Worm (Caenorhabditis elegans) whole organism, young adult: ENCODE data around the gene oxi-1.

Source experiments
- C06A6.2 ChIP-seq: fragments of 200-800 bp; sonication (Bioruptor generic); conservative IDR thresholded peaks from 2 replicates; pipeline ENCODE4 v1.3.6; 2022; ENCODE audit warnings: missing genetic modification characterization, missing compliant biosample characterization
- D2030.7 ChIP-seq: fragments of 200-800 bp; sonication (Bioruptor generic); IDR thresholded peaks from 2 replicates; pipeline ENCODE4 v1.3.6; 2022; ENCODE audit warnings: missing genetic modification reagents, missing genetic modification characterization, missing compliant biosample characterization
- F37B4.10 ChIP-seq: fragments of 200-800 bp; sonication (Bioruptor generic); IDR thresholded peaks from 2 replicates; pipeline ENCODE4 v1.3.6; 2022; ENCODE audit warnings: missing genetic modification characterization, missing compliant biosample characterization
- F49E8.2 ChIP-seq: sonication (generic microtip); optimal IDR thresholded peaks from 3 replicates; lab custom pipeline; 2017; ENCODE audit warnings: missing genetic modification characterization, mild to moderate bottlenecking, missing compliant biosample characterization, antibody characterized with exemption, moderate library complexity; ENCODE audit not compliant: insufficient read depth
- F57C9.4 ChIP-seq: sonication (generic microtip); optimal IDR thresholded peaks from 2 replicates; lab custom pipeline; 2017; ENCODE audit warnings: mild to moderate bottlenecking, missing genetic modification characterization, missing compliant biosample characterization
- Y53G8AR.9 ChIP-seq: fragments of 200-800 bp; sonication (Bioruptor generic); conservative IDR thresholded peaks from 2 replicates; pipeline ENCODE4 v1.3.6; 2022; ENCODE audit warnings: missing genetic modification reagents, missing genetic modification characterization, missing compliant biosample characterization
- Y95B8A.8 ChIP-seq: fragments of 200-800 bp; sonication (Bioruptor generic); IDR thresholded peaks from 2 replicates; pipeline ENCODE4 v1.3.6; 2022; ENCODE audit warnings: missing genetic modification reagents, missing genetic modification characterization, missing compliant biosample characterization
- ZK185.1 ChIP-seq: sonication (generic microtip); optimal IDR thresholded peaks from 2 replicates; lab custom pipeline; 2016; ENCODE audit warnings: mild to moderate bottlenecking, missing genetic modification characterization, missing compliant biosample characterization; ENCODE audit not compliant: poor library complexity, severe bottlenecking
- aptf-3 ChIP-seq: fragments of 200-800 bp; sonication (Bioruptor generic); IDR thresholded peaks from 2 replicates; pipeline ENCODE4 v1.3.6; 2022; ENCODE audit warnings: missing genetic modification characterization, missing compliant biosample characterization
- attf-5 ChIP-seq: fragments of 200-800 bp; sonication (Bioruptor generic); optimal IDR thresholded peaks from 2 replicates; lab custom pipeline; 2018; ENCODE audit warnings: mild to moderate bottlenecking, missing genetic modification characterization, missing compliant biosample characterization
- bed-1 ChIP-seq: fragments of 200-800 bp; sonication (Bioruptor generic); IDR thresholded peaks from 2 replicates; pipeline ENCODE4 v1.3.6; 2022; ENCODE audit warnings: missing genetic modification reagents, missing genetic modification characterization, missing compliant biosample characterization
- cebp-1 ChIP-seq, 2 experiments: fragments of 200-800 bp in 1 of 2; sonication (Bioruptor generic) in 1 of 2; sonication (generic microtip) in 1 of 2; IDR thresholded peaks in 1 of 2; optimal IDR thresholded peaks in 1 of 2; 2 replicates each; pipeline versions ENCODE4 v1.3.6 to Lab custom; 2017 to 2022; ENCODE audit warnings: missing compliant biosample characterization in 2 of 2, missing genetic modification characterization in 2 of 2, mild to moderate bottlenecking in 1 of 2, missing genetic modification reagents in 1 of 2, moderate library complexity in 1 of 2
- ceh-100 ChIP-seq: fragments of 200-800 bp; sonication (Bioruptor generic); IDR thresholded peaks from 2 replicates; pipeline ENCODE4 v1.3.6; 2022; ENCODE audit warnings: missing genetic modification reagents, missing genetic modification characterization, missing compliant biosample characterization
- ceh-27 ChIP-seq: fragments of 200-800 bp; sonication (Bioruptor generic); optimal IDR thresholded peaks from 2 replicates; lab custom pipeline; 2018; ENCODE audit warnings: mild to moderate bottlenecking, missing genetic modification characterization, moderate library complexity, missing compliant biosample characterization
- ceh-40 ChIP-seq: fragments of 200-800 bp; sonication (Bioruptor generic); IDR thresholded peaks from 2 replicates; pipeline ENCODE4 v1.3.6; 2022; ENCODE audit warnings: missing genetic modification characterization, missing compliant biosample characterization
- ceh-91 ChIP-seq: fragments of 200-800 bp; sonication (Bioruptor generic); IDR thresholded peaks from 2 replicates; pipeline ENCODE4 v1.3.6; 2022; ENCODE audit warnings: missing genetic modification reagents, missing genetic modification characterization, missing compliant biosample characterization
- chd-7 ChIP-seq: sonication (generic microtip); optimal IDR thresholded peaks from 2 replicates; lab custom pipeline; 2016; ENCODE audit warnings: mild to moderate bottlenecking, missing genetic modification characterization, moderate library complexity, missing compliant biosample characterization
- die-1 ChIP-seq: sonication (generic microtip); optimal IDR thresholded peaks from 2 replicates; lab custom pipeline; 2016; ENCODE audit warnings: missing genotype, mild to moderate bottlenecking, missing genetic modification characterization, missing compliant biosample characterization
- dpl-1 ChIP-seq: fragments of 150-350 bp; optimal IDR thresholded peaks from 2 replicates; lab custom pipeline; 2014; ENCODE audit warnings: missing biosample characterization, missing genetic modification reagents, missing genetic modification characterization
- efl-1 ChIP-seq: fragments of 150-350 bp; optimal IDR thresholded peaks from 2 replicates; lab custom pipeline; 2014; ENCODE audit warnings: missing biosample characterization, missing genetic modification reagents, missing genetic modification characterization
- ekl-4 ChIP-seq: fragments of 200-800 bp; sonication (Bioruptor generic); IDR thresholded peaks from 2 replicates; pipeline ENCODE4 v1.3.6; 2022; ENCODE audit warnings: missing genetic modification reagents, missing genetic modification characterization, missing compliant biosample characterization
- ets-4 ChIP-seq: fragments of 200-800 bp; sonication (Bioruptor generic); optimal IDR thresholded peaks from 2 replicates; lab custom pipeline; 2018; ENCODE audit warnings: mild to moderate bottlenecking, missing genetic modification characterization, missing compliant biosample characterization
- hlh-26 ChIP-seq: fragments of 200-800 bp; sonication (Bioruptor generic); conservative IDR thresholded peaks from 2 replicates; pipeline ENCODE4 v1.3.6; 2022; ENCODE audit warnings: missing genetic modification reagents, missing genetic modification characterization, missing compliant biosample characterization
- hmg-1.2 ChIP-seq: fragments of 200-800 bp; sonication (Bioruptor generic); IDR thresholded peaks from 2 replicates; pipeline ENCODE4 v1.3.6; 2022; ENCODE audit warnings: missing genetic modification reagents, missing genetic modification characterization, missing compliant biosample characterization
- hmg-20 ChIP-seq: fragments of 200-800 bp; sonication (Bioruptor generic); IDR thresholded peaks from 2 replicates; pipeline ENCODE4 v1.3.6; 2022; ENCODE audit warnings: missing genetic modification reagents, missing genetic modification characterization, missing compliant biosample characterization
- hrde-1 ChIP-seq: sonication (generic microtip); optimal IDR thresholded peaks from 2 replicates; lab custom pipeline; 2016; ENCODE audit warnings: missing genetic modification characterization, mild to moderate bottlenecking, missing compliant biosample characterization, moderate library complexity, missing genotype, missing genetic modification reagents, borderline replicate concordance
- madf-10 ChIP-seq: sonication (generic microtip); optimal IDR thresholded peaks from 2 replicates; lab custom pipeline; 2016; ENCODE audit warnings: mild to moderate bottlenecking, missing genetic modification characterization, missing compliant biosample characterization
- madf-8 ChIP-seq: fragments of 200-800 bp; sonication (Bioruptor generic); conservative IDR thresholded peaks from 2 replicates; pipeline ENCODE4 v1.3.6; 2022; ENCODE audit warnings: missing genetic modification reagents, missing genetic modification characterization, missing compliant biosample characterization
- mcd-1 ChIP-seq: fragments of 200-800 bp; sonication (Bioruptor generic); IDR thresholded peaks from 2 replicates; pipeline ENCODE4 v1.3.6; 2022; ENCODE audit warnings: missing genetic modification reagents, missing genetic modification characterization, missing compliant biosample characterization
- nfya-2 ChIP-seq: fragments of 200-800 bp; sonication (Bioruptor generic); IDR thresholded peaks from 2 replicates; pipeline ENCODE4 v1.3.6; 2022; ENCODE audit warnings: missing genetic modification reagents, missing genetic modification characterization, missing compliant biosample characterization
- nfyb-1 ChIP-seq: fragments of 200-800 bp; sonication (Bioruptor generic); IDR thresholded peaks from 2 replicates; pipeline ENCODE4 v1.3.6; 2022; ENCODE audit warnings: missing genetic modification reagents, missing genetic modification characterization, missing compliant biosample characterization
- nhr-120 ChIP-seq: fragments of 200-800 bp; sonication (Bioruptor generic); IDR thresholded peaks from 2 replicates; pipeline ENCODE4 v1.3.6; 2022; ENCODE audit warnings: missing genetic modification characterization, missing compliant biosample characterization
- nhr-80 ChIP-seq: sonication (generic microtip); optimal IDR thresholded peaks from 2 replicates; lab custom pipeline; 2016; ENCODE audit warnings: missing genetic modification characterization, missing compliant biosample characterization
- pbrm-1 ChIP-seq: fragments of 200-800 bp; sonication (Bioruptor generic); IDR thresholded peaks from 2 replicates; pipeline ENCODE4 v1.3.6; 2022; ENCODE audit warnings: missing genetic modification reagents, missing genetic modification characterization, missing compliant biosample characterization
- pha-4 ChIP-seq: fragments of 150-350 bp; sonication (generic microtip); optimal IDR thresholded peaks from 2 replicates; lab custom pipeline; 2014; ENCODE audit warnings: missing biosample characterization, missing genetic modification reagents, missing genetic modification characterization
- rcor-1 ChIP-seq: fragments of 200-800 bp; sonication (Bioruptor generic); IDR thresholded peaks from 2 replicates; pipeline ENCODE4 v1.3.6; 2022; ENCODE audit warnings: missing genetic modification reagents, missing genetic modification characterization, missing compliant biosample characterization
- snpc-1.1 ChIP-seq: sonication (generic microtip); optimal IDR thresholded peaks from 2 replicates; lab custom pipeline; 2017; ENCODE audit warnings: missing genetic modification characterization, mild to moderate bottlenecking, missing compliant biosample characterization, antibody characterized with exemption, moderate library complexity, missing genotype, missing genetic modification reagents; ENCODE audit not compliant: insufficient read depth
- snpc-1.3 ChIP-seq: sonication (generic microtip); optimal IDR thresholded peaks from 2 replicates; lab custom pipeline; 2017; ENCODE audit warnings: missing genetic modification characterization, mild to moderate bottlenecking, missing compliant biosample characterization, antibody characterized with exemption, moderate library complexity, missing genotype, missing genetic modification reagents; ENCODE audit not compliant: insufficient read depth
- sptf-2 ChIP-seq: fragments of 200-800 bp; sonication (Bioruptor generic); optimal IDR thresholded peaks from 2 replicates; lab custom pipeline; 2018; ENCODE audit warnings: mild to moderate bottlenecking, missing genetic modification characterization, missing compliant biosample characterization
- unc-62 ChIP-seq: fragments of 150-350 bp; optimal IDR thresholded peaks from 2 replicates; lab custom pipeline; 2014; ENCODE audit warnings: missing biosample characterization, missing genetic modification reagents, missing genetic modification characterization
- xnd-1 ChIP-seq: sonication (generic microtip); optimal IDR thresholded peaks from 2 replicates; lab custom pipeline; 2016; ENCODE audit warnings: missing genotype, missing genetic modification reagents, missing genetic modification characterization, missing compliant biosample characterization
- zfh-2 ChIP-seq: fragments of 200-800 bp; sonication (Bioruptor generic); conservative IDR thresholded peaks from 2 replicates; pipeline ENCODE4 v1.3.6; 2022; ENCODE audit warnings: missing genetic modification reagents, missing genetic modification characterization, missing compliant biosample characterization
- ztf-22 ChIP-seq: fragments of 200-800 bp; sonication (Bioruptor generic); optimal IDR thresholded peaks from 2 replicates; lab custom pipeline; 2018; ENCODE audit warnings: mild to moderate bottlenecking, missing genetic modification characterization, moderate library complexity, missing compliant biosample characterization
- ztf-28 ChIP-seq: fragments of 200-800 bp; sonication (Bioruptor generic); IDR thresholded peaks from 2 replicates; pipeline ENCODE4 v1.3.6; 2022; ENCODE audit warnings: missing genetic modification reagents, missing genetic modification characterization, missing compliant biosample characterization

The oxi-1 gene

DNA sequence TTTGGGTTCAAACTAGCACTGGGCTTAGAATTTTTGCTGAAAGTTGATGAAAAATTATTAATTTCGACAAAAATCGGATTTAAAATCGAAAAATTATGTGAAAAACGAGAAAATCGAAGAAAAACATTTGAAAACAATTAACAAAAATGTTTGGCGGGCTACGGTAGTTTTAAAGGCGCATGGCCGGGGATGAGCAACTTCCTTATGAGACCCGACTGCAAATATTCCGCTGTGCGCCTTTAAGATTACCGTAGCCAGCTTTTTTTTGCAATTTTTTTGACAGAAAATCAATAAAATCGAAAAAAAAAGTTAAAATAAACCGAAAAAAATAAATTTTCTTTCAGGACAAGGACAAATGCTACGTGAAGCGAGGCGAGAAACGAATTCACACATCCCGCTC is 19.5 kb downstream of the oxi-1 start (continued):
- no peak for TF ChIP-seq sptf-2
- no peak for TF ChIP-seq chd-7 (tag; lab: Kevin White, UChicago)
- TF ChIP-seq ztf-28: 0 out of 2 replicates have a peak, but pooled peaks have one; percentile 48
- TF ChIP-seq F49E8.2 (tag; lab: Kevin White, UChicago): peak; percentile 74
- TF ChIP-seq Y53G8AR.9 (GFP tag; lab: Robert Waterston, UW): no peak
- no peak for TF ChIP-seq ceh-27
- TF ChIP-seq zfh-2 (GFP tag; lab: Robert Waterston, UW): no peak
- TF ChIP-seq efl-1 (GFP tag; lab: Kevin White, UChicago): peak; percentile 71
- peak; percentile 65 for TF ChIP-seq rcor-1

DNA sequence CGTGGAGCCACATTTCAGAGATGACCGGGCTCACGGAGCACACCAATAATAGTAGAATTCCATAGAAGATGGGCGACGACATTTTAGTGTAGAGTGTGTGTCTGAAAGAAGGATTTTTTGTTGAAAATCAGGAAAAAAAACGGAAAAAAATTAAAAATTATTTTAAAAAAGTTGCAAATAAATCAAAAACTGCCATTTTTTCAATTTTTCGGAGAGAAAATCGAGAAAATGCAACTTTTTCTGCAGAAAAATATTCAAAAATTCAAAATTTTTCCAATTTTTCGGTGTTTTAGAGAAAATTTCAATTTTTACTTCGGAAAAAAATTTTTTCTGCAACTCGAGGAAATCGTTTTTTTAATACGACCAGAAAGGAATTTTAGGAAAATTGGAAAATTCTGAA is 22.0 kb downstream of the oxi-1 start, which contains the start of gene C44B9.3:
Gene C44B9.3 (minus strand): TSS at position 101 of the 400 bp plus-strand sequence.
- TF ChIP-seq ztf-22: no peak
- TF ChIP-seq hmg-20 (GFP tag; lab: Robert Waterston, UW): no peak
- no peak for TF ChIP-seq attf-5 (GFP tag; lab: Kevin White, UChicago)
- TF ChIP-seq ceh-40 (GFP tag; lab: Robert Waterston, UW): no peak
- no peak for TF ChIP-seq Y53G8AR.9 (GFP tag; lab: Robert Waterston, UW)
- no peak for TF ChIP-seq ceh-100 (GFP tag; lab: Robert Waterston, UW)

DNA sequence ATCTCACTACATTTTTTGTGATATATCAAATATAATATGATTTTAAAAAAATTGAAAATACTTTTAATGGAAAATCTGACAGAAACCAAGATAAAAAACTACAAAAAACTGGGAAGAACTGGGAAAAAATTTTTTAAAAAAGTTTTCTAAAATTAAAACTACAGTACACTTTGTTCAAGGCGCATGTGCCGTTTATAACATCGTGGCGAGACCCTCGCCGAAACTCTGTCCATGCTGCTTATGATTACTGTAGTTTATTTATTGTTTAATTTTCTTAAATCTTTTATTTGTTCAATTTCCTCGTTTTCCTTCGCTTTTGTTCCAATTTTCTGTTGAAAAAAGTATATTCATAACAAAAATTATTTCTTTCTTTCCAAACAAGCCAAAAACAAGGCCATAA is 23.4 kb downstream of the oxi-1 start, which contains the start of gene athp-1:
Gene athp-1 (plus strand): TSS at position 305 of the 400 bp plus-strand sequence.
- TF ChIP-seq efl-1 (GFP tag; lab: Kevin White, UChicago): peak; percentile 29
- no peak for TF ChIP-seq F57C9.4 (tag; lab: Kevin White, UChicago)
- TF ChIP-seq dpl-1 (GFP tag; lab: Kevin White, UChicago): no peak
- no peak for TF ChIP-seq Y95B8A.8 (GFP tag; lab: Robert Waterston, UW)
- no peak for TF ChIP-seq C06A6.2 (GFP tag; lab: Robert Waterston, UW)
- peak; percentile 81 for TF ChIP-seq madf-8 (GFP tag; lab: Robert Waterston, UW)
- TF ChIP-seq unc-62 (GFP tag; lab: Kevin White, UChicago): no peak
- no peak for TF ChIP-seq bed-1 (GFP tag; lab: Robert Waterston, UW)
- TF ChIP-seq ceh-100 (GFP tag; lab: Robert Waterston, UW): no peak; the same call in 1 of the 2 replicates
- TF ChIP-seq F37B4.10: no peak
- TF ChIP-seq nfyb-1: no peak
- TF ChIP-seq nfya-2 (GFP tag; lab: Robert Waterston, UW): no peak
- TF ChIP-seq mcd-1 (GFP tag; lab: Robert Waterston, UW): peak; percentile 33; the same call in 1 of the 2 replicates
- peak; percentile 84 for TF ChIP-seq xnd-1
- no peak for TF ChIP-seq nhr-80 (tag; lab: Kevin White, UChicago)
- no peak; the same call in 1 of the 2 replicates for TF ChIP-seq hmg-1.2 (GFP tag; lab: Robert Waterston, UW)
- no peak for TF ChIP-seq die-1 (tag; lab: Kevin White, UChicago)
- TF ChIP-seq D2030.7 (GFP tag; lab: Robert Waterston, UW): peak; percentile 86
- no peak for TF ChIP-seq pbrm-1 (GFP tag; lab: Robert Waterston, UW)
- TF ChIP-seq hlh-26 (GFP tag; lab: Robert Waterston, UW): no peak
- no peak for TF ChIP-seq madf-10 (tag; lab: Kevin White, UChicago)
- no peak for TF ChIP-seq chd-7 (tag; lab: Kevin White, UChicago)
- TF ChIP-seq ets-4 (GFP tag; lab: Kevin White, UChicago): no peak
- TF ChIP-seq pha-4 (tag; lab: Kevin White, UChicago): no peak
- TF ChIP-seq hrde-1 (tag; lab: Kevin White, UChicago): no peak
- no peak for TF ChIP-seq nhr-120 (GFP tag; lab: Robert Waterston, UW)
- TF ChIP-seq Y53G8AR.9 (GFP tag; lab: Robert Waterston, UW): no peak
- peak; percentile 66 for TF ChIP-seq ceh-91 (GFP tag; lab: Robert Waterston, UW)
- TF ChIP-seq cebp-1 (GFP tag; IDR thresholded peaks at IDR 0.05; lab: Robert Waterston, UW): no peak
- TF ChIP-seq cebp-1 (tag; optimal IDR thresholded peaks at IDR 0.05; lab: Kevin White, UChicago): no peak
- no peak for TF ChIP-seq zfh-2 (GFP tag; lab: Robert Waterston, UW)
- no peak for TF ChIP-seq ZK185.1 (tag; lab: Kevin White, UChicago)
- TF ChIP-seq ekl-4 (GFP tag; lab: Robert Waterston, UW): no peak
- TF ChIP-seq snpc-1.1 (tag; lab: Kevin White, UChicago): no peak
- TF ChIP-seq aptf-3 (GFP tag; lab: Robert Waterston, UW): no peak
- TF ChIP-seq snpc-1.3 (tag; lab: Kevin White, UChicago): peak; percentile 65
